Fruit fly (Drosophila melanogaster) whole organism, embryonic: ENCODE results near the gene mnd.

ENCODE experiments used
- Aef1 ChIP-seq: fragments of 200-800 bp; sonication (Bioruptor generic); IDR thresholded peaks from 3 replicates; pipeline ENCODE4 v1.3.6; 2022; ENCODE audit warnings: missing biosample characterization, missing genetic modification characterization
- Atf-2 ChIP-seq: fragments of 200-800 bp; sonication (Bioruptor generic); optimal IDR thresholded peaks from 2 replicates; lab custom pipeline; 2016; ENCODE audit warnings: missing biosample characterization, missing genetic modification characterization
- CG10321 ChIP-seq: fragments of 200-800 bp; sonication (Bioruptor generic); IDR thresholded peaks from 2 replicates; pipeline ENCODE4 v1.3.6; 2022; ENCODE audit warnings: missing biosample characterization, missing genetic modification characterization
- CG13296 ChIP-seq: fragments of 200-800 bp; sonication (Bioruptor generic); optimal IDR thresholded peaks from 3 replicates; lab custom pipeline; 2018; ENCODE audit warnings: missing biosample characterization, mild to moderate bottlenecking, missing genetic modification characterization
- CG13894 ChIP-seq: fragments of 200-800 bp; sonication (Bioruptor generic); optimal IDR thresholded peaks from 3 replicates; lab custom pipeline; 2018; ENCODE audit warnings: missing biosample characterization, mild to moderate bottlenecking, missing genetic modification characterization, moderate library complexity
- CG14050 ChIP-seq: fragments of 200-800 bp; sonication (Bioruptor generic); IDR thresholded peaks from 3 replicates; pipeline ENCODE4 v1.3.6; 2022; ENCODE audit warnings: missing biosample characterization, missing genetic modification characterization
- CG15269 ChIP-seq: fragments of 200-800 bp; sonication (Bioruptor generic); optimal IDR thresholded peaks from 2 replicates; lab custom pipeline; 2018; ENCODE audit warnings: missing biosample characterization, mild to moderate bottlenecking, missing genetic modification characterization, moderate library complexity
- CG1602 ChIP-seq: fragments of 200-800 bp; sonication (Bioruptor generic); optimal IDR thresholded peaks from 3 replicates; lab custom pipeline; 2016; ENCODE audit warnings: missing biosample characterization, missing genetic modification characterization
- CG17385 ChIP-seq: fragments of 200-800 bp; sonication (Bioruptor generic); optimal IDR thresholded peaks from 3 replicates; lab custom pipeline; 2018; ENCODE audit warnings: missing biosample characterization, mild to moderate bottlenecking, missing genetic modification characterization
- CG18011 ChIP-seq: fragments of 200-800 bp; sonication (Bioruptor generic); optimal IDR thresholded peaks from 2 replicates; lab custom pipeline; 2017; ENCODE audit warnings: missing biosample characterization, missing genetic modification characterization, mild to moderate bottlenecking, moderate library complexity, missing genotype
- CG18764 ChIP-seq: fragments of 200-800 bp; sonication (Bioruptor generic); optimal IDR thresholded peaks from 3 replicates; lab custom pipeline; 2016; ENCODE audit warnings: missing biosample characterization, missing genetic modification characterization
- CG3281 ChIP-seq: fragments of 200-800 bp; sonication (Bioruptor generic); optimal IDR thresholded peaks from 3 replicates; lab custom pipeline; 2017; ENCODE audit warnings: missing biosample characterization, mild to moderate bottlenecking, missing genetic modification characterization
- CG43689 ChIP-seq: fragments of 200-800 bp; sonication (Bioruptor generic); IDR thresholded peaks from 2 replicates; pipeline ENCODE4 v1.3.6; 2022; ENCODE audit warnings: missing biosample characterization, missing genetic modification characterization
- CG4820 ChIP-seq: fragments of 200-800 bp; sonication (Bioruptor generic); optimal IDR thresholded peaks from 3 replicates; lab custom pipeline; 2016; ENCODE audit warnings: missing biosample characterization, missing genetic modification characterization
- CG6689 ChIP-seq: fragments of 200-800 bp; sonication (Bioruptor generic); IDR thresholded peaks from 2 replicates; pipeline ENCODE4 v1.3.6; 2022; ENCODE audit warnings: missing biosample characterization, missing genetic modification characterization
- CG8089 ChIP-seq: fragments of 200-800 bp; sonication (Bioruptor generic); optimal IDR thresholded peaks from 3 replicates; lab custom pipeline; 2016; ENCODE audit warnings: missing biosample characterization, missing genetic modification characterization
- CG8924 ChIP-seq: fragments of 200-800 bp; optimal IDR thresholded peaks from 3 replicates; lab custom pipeline; 2019; ENCODE audit warnings: missing biosample characterization, mild to moderate bottlenecking, missing genetic modification characterization, moderate library complexity
- CkIIα-i1 ChIP-seq: fragments of 200-800 bp; sonication (Bioruptor generic); IDR thresholded peaks from 2 replicates; pipeline ENCODE4 v1.3.6; 2022; ENCODE audit warnings: missing biosample characterization, missing genetic modification characterization
- Deaf1 ChIP-seq: fragments of 200-800 bp; optimal IDR thresholded peaks from 3 replicates; lab custom pipeline; 2019; ENCODE audit warnings: missing biosample characterization, mild to moderate bottlenecking, missing genetic modification characterization, moderate library complexity
- Eip74EF ChIP-seq, 2 experiments: fragments of 200-800 bp in 1 of 2; fragments of >200 bp in 1 of 2; sonication (Bioruptor generic) in 1 of 2; optimal IDR thresholded peaks; 2 replicates each; lab custom pipeline; 2017 to 2019; ENCODE audit warnings: missing biosample characterization in 2 of 2, missing genetic modification characterization in 2 of 2, mild to moderate bottlenecking in 1 of 2, moderate library complexity in 1 of 2
- Fer3 ChIP-seq: fragments of 200-800 bp; sonication (Bioruptor generic); optimal IDR thresholded peaks from 2 replicates; lab custom pipeline; 2018; ENCODE audit warnings: missing biosample characterization, mild to moderate bottlenecking, missing genetic modification characterization, moderate library complexity
- MESR4 ChIP-seq: fragments of 200-800 bp; sonication (Bioruptor generic); optimal IDR thresholded peaks from 2 replicates; lab custom pipeline; 2018; ENCODE audit warnings: missing biosample characterization, mild to moderate bottlenecking, missing genetic modification characterization, moderate library complexity
- MTF-1 ChIP-seq: fragments of 200-800 bp; sonication (Bioruptor generic); optimal IDR thresholded peaks from 2 replicates; lab custom pipeline; 2018; ENCODE audit warnings: missing biosample characterization, mild to moderate bottlenecking, missing genetic modification characterization, borderline replicate concordance
- Max ChIP-seq: fragments of 200-800 bp; sonication (Bioruptor generic); optimal IDR thresholded peaks from 2 replicates; lab custom pipeline; 2016; ENCODE audit warnings: missing biosample characterization, mild to moderate bottlenecking, missing genetic modification characterization
- Med ChIP-seq: fragments of 200-800 bp; sonication (Bioruptor generic); peaks from one replicate; lab custom pipeline; 2016; ENCODE audit warnings: missing biosample characterization, missing genetic modification characterization, mild to moderate bottlenecking, inconsistent platforms, moderate library complexity
- Nf-YC ChIP-seq: fragments of 200-800 bp; optimal IDR thresholded peaks from 3 replicates; lab custom pipeline; 2019; ENCODE audit warnings: missing biosample characterization, mild to moderate bottlenecking, missing genetic modification characterization, moderate library complexity
- Optix ChIP-seq: fragments of 200-800 bp; sonication (Bioruptor generic); IDR thresholded peaks from 3 replicates; pipeline ENCODE4 v1.3.6; 2022; ENCODE audit warnings: missing biosample characterization, missing genetic modification characterization
- Ptx1 ChIP-seq: fragments of 200-800 bp; sonication (Bioruptor generic); IDR thresholded peaks from 2 replicates; pipeline ENCODE4 v1.3.6; 2022; ENCODE audit warnings: missing biosample characterization, missing genetic modification characterization
- Rx ChIP-seq: fragments of 200-800 bp; sonication (Bioruptor generic); IDR thresholded peaks from 2 replicates; pipeline ENCODE4 v1.3.6; 2022; ENCODE audit warnings: missing biosample characterization, missing genetic modification characterization
- Sin3A ChIP-seq: fragments of >200 bp; optimal IDR thresholded peaks from 2 replicates; lab custom pipeline; 2018
- Vsx1 ChIP-seq: fragments of 200-800 bp; sonication (Bioruptor generic); optimal IDR thresholded peaks from 2 replicates; lab custom pipeline; 2017; ENCODE audit warnings: missing biosample characterization, mild to moderate bottlenecking, missing genetic modification characterization, missing genetic modification reagents
- Xbp1 ChIP-seq: fragments of 200-800 bp; sonication (Bioruptor generic); optimal IDR thresholded peaks from 3 replicates; lab custom pipeline; 2016; ENCODE audit warnings: missing biosample characterization, mild to moderate bottlenecking, missing genetic modification characterization
- aop ChIP-seq: fragments of 200-800 bp; sonication (Bioruptor generic); IDR thresholded peaks from 2 replicates; pipeline ENCODE4 v1.3.6; 2022; ENCODE audit warnings: missing biosample characterization, missing genetic modification characterization
- ara ChIP-seq: fragments of 200-800 bp; sonication (Bioruptor generic); IDR thresholded peaks from 2 replicates; pipeline ENCODE4 v1.3.6; 2022; ENCODE audit warnings: missing biosample characterization, missing genetic modification characterization
- br ChIP-seq: fragments of >200 bp; optimal IDR thresholded peaks from 2 replicates; lab custom pipeline; 2017
- cg ChIP-seq: fragments of 200-800 bp; sonication (Bioruptor generic); optimal IDR thresholded peaks from 3 replicates; lab custom pipeline; 2019; ENCODE audit warnings: missing biosample characterization, mild to moderate bottlenecking, missing genetic modification characterization, moderate library complexity
- crol ChIP-seq: fragments of 200-800 bp; sonication (Bioruptor generic); IDR thresholded peaks from 2 replicates; pipeline ENCODE4 v1.3.6; 2022; ENCODE audit warnings: missing biosample characterization, missing genetic modification characterization
- dmrt99B ChIP-seq: fragments of 200-800 bp; sonication (Bioruptor generic); optimal IDR thresholded peaks from 2 replicates; lab custom pipeline; 2018; ENCODE audit warnings: missing biosample characterization, mild to moderate bottlenecking, missing genetic modification characterization, moderate library complexity
- emc ChIP-seq: fragments of 200-800 bp; sonication (Bioruptor generic); optimal IDR thresholded peaks from 2 replicates; lab custom pipeline; 2016; ENCODE audit warnings: missing biosample characterization, missing genetic modification characterization
- grn ChIP-seq: fragments of 200-800 bp; sonication (Bioruptor generic); optimal IDR thresholded peaks from 3 replicates; lab custom pipeline; 2017; ENCODE audit warnings: missing biosample characterization, missing genetic modification characterization
- kah ChIP-seq: fragments of 200-800 bp; sonication (Bioruptor generic); optimal IDR thresholded peaks from 2 replicates; lab custom pipeline; 2018; ENCODE audit warnings: missing biosample characterization, mild to moderate bottlenecking, missing genetic modification characterization
- lilli ChIP-seq: fragments of 200-800 bp; sonication (Bioruptor generic); optimal IDR thresholded peaks from 3 replicates; lab custom pipeline; 2016; ENCODE audit warnings: missing biosample characterization, missing genetic modification characterization
- lmd ChIP-seq: fragments of 200-800 bp; sonication (Bioruptor generic); IDR thresholded peaks from 2 replicates; pipeline ENCODE4 v1.3.6; 2022; ENCODE audit warnings: missing biosample characterization, missing genetic modification characterization
- mam ChIP-seq: fragments of 200-800 bp; sonication (Bioruptor generic); optimal IDR thresholded peaks from 3 replicates; lab custom pipeline; 2016; ENCODE audit warnings: missing biosample characterization, missing genetic modification characterization
- oc ChIP-seq: fragments of 200-800 bp; sonication (Bioruptor generic); optimal IDR thresholded peaks from 2 replicates; lab custom pipeline; 2018; ENCODE audit warnings: missing biosample characterization, mild to moderate bottlenecking, missing genetic modification characterization, moderate library complexity
- pfk ChIP-seq: fragments of 200-800 bp; sonication (Bioruptor generic); optimal IDR thresholded peaks from 2 replicates; lab custom pipeline; 2018; ENCODE audit warnings: missing biosample characterization, mild to moderate bottlenecking, missing genetic modification characterization, moderate library complexity
- prd ChIP-seq, 3 experiments: fragments of >200 bp in 2 of 3; fragments of 200-800 bp in 1 of 3; sonication (Bioruptor generic) in 1 of 3; optimal IDR thresholded peaks in 2 of 3; IDR thresholded peaks in 1 of 3; 2 replicates in 2 of 3; 3 replicates in 1 of 3; pipeline versions ENCODE4 v1.3.6 to Lab custom; 2017 to 2022; ENCODE audit warnings: missing biosample characterization in 1 of 3, missing genetic modification characterization in 1 of 3
- shn ChIP-seq: fragments of 200-800 bp; sonication (Bioruptor generic); optimal IDR thresholded peaks from 3 replicates; lab custom pipeline; 2016; ENCODE audit warnings: missing biosample characterization, missing genetic modification characterization
- sima ChIP-seq: fragments of 200-800 bp; sonication (Bioruptor generic); optimal IDR thresholded peaks from 2 replicates; lab custom pipeline; 2016; ENCODE audit warnings: missing biosample characterization, missing genetic modification characterization
- sna ChIP-seq: fragments of 200-800 bp; sonication (Bioruptor generic); IDR thresholded peaks from 2 replicates; pipeline ENCODE4 v1.3.6; 2022; ENCODE audit warnings: missing biosample characterization, missing genetic modification characterization; ENCODE audit not compliant: partially characterized antibody
- sob ChIP-seq: fragments of 200-800 bp; sonication (Bioruptor generic); IDR thresholded peaks from 2 replicates; pipeline ENCODE4 v1.3.6; 2022; ENCODE audit warnings: missing biosample characterization, missing genetic modification characterization
- sr ChIP-seq: fragments of 200-800 bp; sonication (Bioruptor generic); IDR thresholded peaks from 3 replicates; pipeline ENCODE4 v1.3.6; 2022; ENCODE audit warnings: missing biosample characterization, missing genetic modification characterization
- zen ChIP-seq: fragments of 200-800 bp; sonication (Bioruptor generic); optimal IDR thresholded peaks from 3 replicates; lab custom pipeline; 2018; ENCODE audit warnings: missing biosample characterization, mild to moderate bottlenecking, missing genetic modification characterization, moderate library complexity

Gene mnd

DNA sequence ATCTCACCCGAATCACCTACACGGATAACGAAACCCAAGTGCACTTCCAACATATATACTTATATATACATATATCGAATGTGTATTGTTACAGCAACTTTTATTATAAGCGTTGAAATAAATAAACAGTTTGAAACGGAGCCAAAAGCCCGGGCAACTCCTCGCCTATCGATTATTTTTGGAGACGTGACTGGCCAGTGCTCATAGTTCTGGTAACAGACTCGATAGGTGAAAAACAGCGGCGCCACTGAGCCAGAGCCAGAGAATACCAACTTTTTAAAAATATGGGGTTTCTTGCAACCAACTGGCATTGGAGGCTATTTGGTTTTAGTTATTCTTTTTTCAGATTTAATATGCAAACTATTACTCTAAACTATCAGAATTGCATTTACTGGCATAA lies 42.1 kb upstream of the mnd start (continued):
- TF ChIP-seq CG17385 (GFP tag; lab: Kevin White, UChicago) (no peak), Vsx1 (GFP tag; lab: Kevin White, UChicago) (no peak), CG8924 (tag; lab: Kevin White, UChicago) (no peak), Optix (GFP tag; lab: Robert Waterston, UW) (no peak), Sin3A (lab: Kevin White, UChicago) (no peak), lilli (GFP tag; lab: Kevin White, UChicago) (no peak), Nf-YC (no peak), kah (no peak), Med (no peak), CG13894 (no peak), sr (no peak), mam (no peak), shn (GFP tag; lab: Kevin White, UChicago) (no peak), zen (tag; lab: Kevin White, UChicago) (no peak), CG8089 (GFP tag; lab: Kevin White, UChicago) (no peak), CG18764 (GFP tag; lab: Kevin White, UChicago) (no peak), CG18011 (GFP tag; lab: Kevin White, UChicago) (no peak), ara (no peak), lmd (no peak), crol (GFP tag; lab: Robert Waterston, UW) (no peak), MESR4 (no peak), Eip74EF (GFP tag; optimal IDR thresholded peaks at IDR 0.05; lab: Kevin White, UChicago) (no peak), Max (GFP tag; lab: Kevin White, UChicago) (no peak), Fer3 (tag; lab: Kevin White, UChicago) (no peak), CG43689 (GFP tag; lab: Robert Waterston, UW) (no peak), aop (GFP tag; lab: Robert Waterston, UW) (no peak), pfk (GFP tag; lab: Kevin White, UChicago) (no peak), Atf-2 (GFP tag; lab: Kevin White, UChicago) (no peak), Aef1 (GFP tag; lab: Robert Waterston, UW) (no peak), sob (no peak), oc (tag; lab: Kevin White, UChicago) (no peak), MTF-1 (no peak), grn (GFP tag; lab: Kevin White, UChicago) (no peak), prd (optimal IDR thresholded peaks at IDR 0.05; lab: Kevin White, UChicago) (no peak), prd (GFP tag; IDR thresholded peaks at IDR 0.05; lab: Robert Waterston, UW) (no peak), CG4820 (no peak), Ptx1 (GFP tag; lab: Robert Waterston, UW) (no peak), sima (GFP tag; lab: Kevin White, UChicago) (no peak), CG6689 (GFP tag; lab: Robert Waterston, UW) (no peak), cg (GFP tag; lab: Kevin White, UChicago) (no peak), CG10321 (GFP tag; lab: Robert Waterston, UW) (no peak), Rx (no peak), emc (GFP tag; lab: Kevin White, UChicago) (no peak), dmrt99B (no peak), CG14050 (GFP tag; lab: Robert Waterston, UW) (no peak), CG1602 (GFP tag; lab: Kevin White, UChicago) (no peak), CG13296 (GFP tag; lab: Kevin White, UChicago) (no peak), sna (GFP tag; lab: Robert Waterston, UW) (no peak), Deaf1 (no peak), Xbp1 (GFP tag; lab: Kevin White, UChicago) (peak; percentile 14), CkIIα-i1 (GFP tag; lab: Robert Waterston, UW) (no peak), CG15269 (tag; lab: Kevin White, UChicago) (no peak), br (lab: Kevin White, UChicago) (no peak), CG3281 (GFP tag; lab: Kevin White, UChicago) (no peak)
